Fruit fly (Drosophila melanogaster): ENCODE results near the gene IntS14.

IntS14 gene

DNA sequence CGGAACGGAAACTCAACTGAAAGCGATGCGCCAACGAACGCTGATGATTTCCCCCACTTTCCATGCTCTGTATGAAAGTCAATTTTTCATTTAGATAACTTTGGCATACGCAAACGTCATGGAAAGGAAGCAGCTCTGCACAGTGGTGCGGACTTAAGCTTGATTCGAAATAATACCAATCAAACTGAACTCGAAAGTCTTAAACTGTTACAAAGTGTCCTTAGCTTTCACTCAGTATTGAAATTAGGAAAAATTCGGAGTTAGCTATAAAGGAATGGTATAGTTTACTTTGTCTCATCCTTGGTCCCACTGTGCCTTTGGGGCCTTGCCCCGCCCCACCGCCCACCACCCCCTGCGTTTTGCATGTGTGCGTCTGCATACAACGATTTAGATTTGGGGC lies 43.2 kb downstream of the IntS14 start:
- no peak for TF ChIP-seq CG17801 (GFP tag; optimal IDR thresholded peaks at IDR 0.05; ENCODE audit: partially characterized antibody)

DNA sequence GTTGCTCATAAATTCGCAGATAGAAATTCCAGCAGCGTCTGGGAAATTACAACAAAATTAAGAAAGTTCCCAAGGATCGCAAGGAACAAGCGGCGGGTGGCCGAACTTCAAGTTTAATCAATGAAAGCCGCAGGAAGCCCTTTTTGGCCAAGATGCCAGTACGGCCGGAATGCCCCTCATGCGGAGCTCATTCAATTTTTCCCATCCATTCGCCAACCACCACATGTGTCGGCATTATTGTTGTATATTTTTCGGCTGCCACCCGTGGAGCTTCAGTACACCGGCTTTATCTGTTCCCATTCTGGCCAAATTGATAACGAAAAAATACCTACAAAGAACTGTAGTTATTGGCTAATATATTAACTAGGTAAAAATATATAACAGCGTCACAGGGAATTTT lies 47.3 kb downstream of the IntS14 start:
- no peak for TF ChIP-seq CG17801 (GFP tag; optimal IDR thresholded peaks at IDR 0.05; ENCODE audit: partially characterized antibody)

DNA sequence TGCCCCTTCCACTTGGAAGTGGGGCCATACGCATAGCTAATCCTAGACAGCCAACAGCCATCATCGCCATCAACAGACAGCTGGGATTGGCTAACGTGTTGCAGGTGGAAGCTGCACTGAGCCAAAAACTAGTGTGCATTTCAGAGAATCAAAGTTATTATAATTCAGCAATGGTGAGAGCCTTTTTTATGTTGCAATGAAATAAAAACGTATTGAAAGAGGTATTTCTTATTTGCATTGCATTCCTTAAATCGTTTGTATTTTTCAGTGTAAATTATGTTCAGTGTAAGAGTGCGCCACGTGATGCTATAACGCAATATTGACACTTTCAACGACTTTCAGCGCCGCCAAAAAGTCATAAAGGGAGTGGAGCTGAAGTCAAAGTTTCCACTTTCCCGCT lies 49.3 kb downstream of the IntS14 start:
- no peak for TF ChIP-seq CG17801 (GFP tag; optimal IDR thresholded peaks at IDR 0.05; ENCODE audit: partially characterized antibody)

DNA sequence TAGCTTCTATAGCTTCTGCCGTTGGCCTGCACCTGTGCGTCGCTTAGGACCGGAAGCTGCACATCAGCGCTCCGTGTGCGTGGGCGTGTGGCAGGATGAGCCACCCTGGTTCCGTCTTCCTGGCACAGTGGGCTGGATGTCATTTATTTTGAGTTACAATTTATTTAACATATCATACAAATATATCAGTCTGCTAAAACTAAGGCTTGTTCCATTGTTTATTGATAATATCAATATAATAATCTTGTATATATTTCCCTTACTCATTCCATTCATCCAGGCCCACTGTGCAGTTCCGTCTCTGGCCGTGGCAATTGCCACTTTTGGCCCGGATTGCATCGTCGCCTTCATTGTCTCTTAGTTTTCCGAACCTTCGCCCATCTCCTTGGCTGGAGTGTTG lies 50.2 kb downstream of the IntS14 start:
- no peak for TF ChIP-seq CG17801 (GFP tag; optimal IDR thresholded peaks at IDR 0.05; ENCODE audit: partially characterized antibody)
